Worm (Caenorhabditis elegans) whole organism, young adult: ENCODE results near the gene K10D11.7.

Experiments used
- ceh-40 ChIP-seq: fragments of 200-800 bp; sonication (Bioruptor generic); IDR thresholded peaks from 2 replicates; pipeline ENCODE4 v1.3.6; 2022; ENCODE audit warnings: missing genetic modification characterization, missing compliant biosample characterization
- egrh-3 ChIP-seq: fragments of 200-800 bp; sonication (Bioruptor generic); IDR thresholded peaks from 2 replicates; pipeline ENCODE4 v1.3.6; 2022; ENCODE audit warnings: missing genetic modification reagents, missing genetic modification characterization, missing compliant biosample characterization
- mel-28 ChIP-seq: sonication (generic microtip); optimal IDR thresholded peaks from 2 replicates; lab custom pipeline; 2016; ENCODE audit warnings: borderline replicate concordance, mild to moderate bottlenecking, missing genetic modification characterization, missing compliant biosample characterization
- rpc-1 ChIP-seq, 2 experiments: fragments of 150-350 bp in 1 of 2; sonication (generic microtip) in 1 of 2; optimal IDR thresholded peaks; 2 replicates each; lab custom pipeline; 2014 to 2018; ENCODE audit warnings: missing biosample characterization in 1 of 2, missing genetic modification characterization in 1 of 2, missing genetic modification reagents in 1 of 2, missing genotype in 1 of 2
- unc-62 ChIP-seq: fragments of 150-350 bp; optimal IDR thresholded peaks from 2 replicates; lab custom pipeline; 2014; ENCODE audit warnings: missing biosample characterization, missing genetic modification reagents, missing genetic modification characterization
- ztf-25 ChIP-seq: fragments of 200-800 bp; sonication (Bioruptor generic); IDR thresholded peaks from 2 replicates; pipeline ENCODE4 v1.3.6; 2022; ENCODE audit warnings: missing genetic modification reagents, missing genetic modification characterization, missing compliant biosample characterization

The K10D11.7 gene

DNA sequence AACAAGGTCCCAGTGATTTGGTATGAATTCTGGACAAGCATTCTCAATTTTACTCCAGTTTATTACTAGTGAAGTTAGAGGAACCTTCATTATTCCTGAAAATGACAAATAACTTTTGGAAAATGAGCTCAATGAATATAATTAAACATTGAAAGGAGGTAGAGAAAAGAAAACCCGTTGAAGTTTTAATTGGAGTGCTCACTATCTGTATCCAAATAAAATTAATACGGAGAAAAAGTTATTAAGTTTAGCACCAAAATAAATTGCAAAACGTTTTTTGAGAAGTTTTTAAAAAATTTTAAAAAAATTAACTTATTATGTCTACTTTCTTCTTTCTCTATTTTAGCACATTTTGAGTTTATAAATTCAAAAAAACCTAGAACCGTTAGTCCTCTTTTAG is 49.3 kb downstream of the K10D11.7 start, which contains the start of gene F55G11.1 (continued):
- TF ChIP-seq unc-62 (GFP tag; lab: Kevin White, UChicago), result no peak
- no peak for TF ChIP-seq rpc-1 (optimal IDR thresholded peaks at IDR 0.05; lab: Kevin White, UChicago)
- no peak for TF ChIP-seq rpc-1 (tag; optimal IDR thresholded peaks at IDR 0.05; lab: Kevin White, UChicago)
- no peak for TF ChIP-seq ztf-25 (GFP tag; lab: Robert Waterston, UW)
- no peak for TF ChIP-seq egrh-3 (GFP tag; lab: Robert Waterston, UW)
- TF ChIP-seq ceh-40 (GFP tag; lab: Robert Waterston, UW), result no peak
- TF ChIP-seq mel-28 (tag; lab: Kevin White, UChicago), result no peak
